Worm (Caenorhabditis elegans) whole organism, young adult: ENCODE data around the gene F15B9.8.
A peak's percentile ranks its signal among the peaks of the same experiment; 100 is the strongest.

ENCODE experiments used
- C17E4.6 ChIP-seq: fragments of 200-800 bp; sonication (Bioruptor generic); IDR thresholded peaks from 2 replicates; pipeline ENCODE4 v1.3.6; 2022; ENCODE audit warnings: missing genetic modification reagents, missing genetic modification characterization, missing compliant biosample characterization
- F33H1.4 ChIP-seq: fragments of 200-800 bp; sonication (Bioruptor generic); IDR thresholded peaks from 2 replicates; pipeline ENCODE4 v1.3.6; 2022; ENCODE audit warnings: missing genetic modification reagents, missing genetic modification characterization, missing compliant biosample characterization
- F52B5.7 ChIP-seq: sonication (generic microtip); optimal IDR thresholded peaks from 2 replicates; lab custom pipeline; 2016; ENCODE audit warnings: mild to moderate bottlenecking, missing genetic modification characterization, missing compliant biosample characterization
- F55B11.4 ChIP-seq: sonication (generic microtip); optimal IDR thresholded peaks from 2 replicates; lab custom pipeline; 2016; ENCODE audit warnings: missing compliant biosample characterization, missing genetic modification characterization, borderline replicate concordance; ENCODE audit not compliant: insufficient read depth
- F57C9.4 ChIP-seq: sonication (generic microtip); optimal IDR thresholded peaks from 2 replicates; lab custom pipeline; 2017; ENCODE audit warnings: mild to moderate bottlenecking, missing genetic modification characterization, missing compliant biosample characterization
- K11D2.4 ChIP-seq: fragments of 200-800 bp; sonication (Bioruptor generic); IDR thresholded peaks from 2 replicates; pipeline ENCODE4 v1.3.6; 2022; ENCODE audit warnings: missing genetic modification reagents, missing genetic modification characterization, missing compliant biosample characterization
- Y53G8AR.9 ChIP-seq: fragments of 200-800 bp; sonication (Bioruptor generic); conservative IDR thresholded peaks from 2 replicates; pipeline ENCODE4 v1.3.6; 2022; ENCODE audit warnings: missing genetic modification reagents, missing genetic modification characterization, missing compliant biosample characterization
- Y95B8A.8 ChIP-seq: fragments of 200-800 bp; sonication (Bioruptor generic); IDR thresholded peaks from 2 replicates; pipeline ENCODE4 v1.3.6; 2022; ENCODE audit warnings: missing genetic modification reagents, missing genetic modification characterization, missing compliant biosample characterization
- ZK185.1 ChIP-seq: sonication (generic microtip); optimal IDR thresholded peaks from 2 replicates; lab custom pipeline; 2016; ENCODE audit warnings: mild to moderate bottlenecking, missing genetic modification characterization, missing compliant biosample characterization; ENCODE audit not compliant: poor library complexity, severe bottlenecking
- athp-1 ChIP-seq: sonication (generic microtip); optimal IDR thresholded peaks from 2 replicates; lab custom pipeline; 2017; ENCODE audit warnings: mild to moderate bottlenecking, missing genetic modification characterization, missing compliant biosample characterization
- attf-3 ChIP-seq: fragments of 200-800 bp; sonication (Bioruptor generic); conservative IDR thresholded peaks from 2 replicates; pipeline ENCODE4 v1.3.6; 2022; ENCODE audit warnings: missing genetic modification reagents, missing genetic modification characterization, missing compliant biosample characterization
- attf-6 ChIP-seq: fragments of 200-800 bp; sonication (Bioruptor generic); IDR thresholded peaks from 2 replicates; pipeline ENCODE4 v1.3.6; 2022; ENCODE audit warnings: missing genetic modification reagents, missing genetic modification characterization, missing compliant biosample characterization
- bed-1 ChIP-seq: fragments of 200-800 bp; sonication (Bioruptor generic); IDR thresholded peaks from 2 replicates; pipeline ENCODE4 v1.3.6; 2022; ENCODE audit warnings: missing genetic modification reagents, missing genetic modification characterization, missing compliant biosample characterization
- bed-2 ChIP-seq: fragments of 200-800 bp; sonication (Bioruptor generic); IDR thresholded peaks from 2 replicates; pipeline ENCODE4 v1.3.6; 2022; ENCODE audit warnings: missing genetic modification reagents, missing genetic modification characterization, missing compliant biosample characterization
- ccch-3 ChIP-seq: fragments of 200-800 bp; sonication (Bioruptor generic); optimal IDR thresholded peaks from 2 replicates; lab custom pipeline; 2018; ENCODE audit warnings: mild to moderate bottlenecking, missing genetic modification characterization, missing compliant biosample characterization
- cebp-2 ChIP-seq: fragments of 200-800 bp; sonication (Bioruptor generic); IDR thresholded peaks from 2 replicates; pipeline ENCODE4 v1.3.6; 2022; ENCODE audit warnings: missing genetic modification characterization, missing compliant biosample characterization
- ceh-100 ChIP-seq: fragments of 200-800 bp; sonication (Bioruptor generic); IDR thresholded peaks from 2 replicates; pipeline ENCODE4 v1.3.6; 2022; ENCODE audit warnings: missing genetic modification reagents, missing genetic modification characterization, missing compliant biosample characterization
- ceh-27 ChIP-seq: fragments of 200-800 bp; sonication (Bioruptor generic); optimal IDR thresholded peaks from 2 replicates; lab custom pipeline; 2018; ENCODE audit warnings: mild to moderate bottlenecking, missing genetic modification characterization, moderate library complexity, missing compliant biosample characterization
- ceh-40 ChIP-seq: fragments of 200-800 bp; sonication (Bioruptor generic); IDR thresholded peaks from 2 replicates; pipeline ENCODE4 v1.3.6; 2022; ENCODE audit warnings: missing genetic modification characterization, missing compliant biosample characterization
- ceh-79 ChIP-seq: sonication (generic microtip); optimal IDR thresholded peaks from 2 replicates; lab custom pipeline; 2017; ENCODE audit warnings: mild to moderate bottlenecking, missing genetic modification characterization, missing compliant biosample characterization
- dox-1 ChIP-seq: fragments of 200-800 bp; sonication (Bioruptor generic); IDR thresholded peaks from 2 replicates; pipeline ENCODE4 v1.3.6; 2022; ENCODE audit warnings: missing genetic modification reagents, missing genetic modification characterization, missing compliant biosample characterization
- efl-1 ChIP-seq: fragments of 150-350 bp; optimal IDR thresholded peaks from 2 replicates; lab custom pipeline; 2014; ENCODE audit warnings: missing biosample characterization, missing genetic modification reagents, missing genetic modification characterization
- egl-18 ChIP-seq: fragments of 200-800 bp; sonication (Bioruptor generic); IDR thresholded peaks from 2 replicates; pipeline ENCODE4 v1.3.6; 2022; ENCODE audit warnings: missing genetic modification reagents, missing genetic modification characterization, missing compliant biosample characterization
- hlh-26 ChIP-seq: fragments of 200-800 bp; sonication (Bioruptor generic); conservative IDR thresholded peaks from 2 replicates; pipeline ENCODE4 v1.3.6; 2022; ENCODE audit warnings: missing genetic modification reagents, missing genetic modification characterization, missing compliant biosample characterization
- hrde-1 ChIP-seq: sonication (generic microtip); optimal IDR thresholded peaks from 2 replicates; lab custom pipeline; 2016; ENCODE audit warnings: missing genetic modification characterization, mild to moderate bottlenecking, missing compliant biosample characterization, moderate library complexity, missing genotype, missing genetic modification reagents, borderline replicate concordance
- lag-1 ChIP-seq: fragments of 200-800 bp; sonication (Bioruptor generic); IDR thresholded peaks from 2 replicates; pipeline ENCODE4 v1.3.6; 2022; ENCODE audit warnings: missing genetic modification reagents, missing genetic modification characterization, missing compliant biosample characterization
- lin-54 ChIP-seq: fragments of 200-800 bp; sonication (Bioruptor generic); optimal IDR thresholded peaks from 2 replicates; lab custom pipeline; 2018; ENCODE audit warnings: mild to moderate bottlenecking, missing genetic modification characterization, missing compliant biosample characterization
- lir-1 ChIP-seq: fragments of 200-800 bp; sonication (Bioruptor generic); conservative IDR thresholded peaks from 2 replicates; pipeline ENCODE4 v1.3.6; 2022; ENCODE audit warnings: missing genetic modification reagents, missing genetic modification characterization, missing compliant biosample characterization
- madf-10 ChIP-seq: sonication (generic microtip); optimal IDR thresholded peaks from 2 replicates; lab custom pipeline; 2016; ENCODE audit warnings: mild to moderate bottlenecking, missing genetic modification characterization, missing compliant biosample characterization
- madf-6 ChIP-seq: fragments of 200-800 bp; sonication (Bioruptor generic); IDR thresholded peaks from 2 replicates; pipeline ENCODE4 v1.3.6; 2022; ENCODE audit warnings: missing genetic modification reagents, missing genetic modification characterization, missing compliant biosample characterization
- mes-4 ChIP-seq: sonication (generic microtip); optimal IDR thresholded peaks from 2 replicates; lab custom pipeline; 2016; ENCODE audit warnings: missing genotype, missing genetic modification characterization, missing compliant biosample characterization
- nfya-1 ChIP-seq: sonication (generic microtip); optimal IDR thresholded peaks from 2 replicates; lab custom pipeline; 2017; ENCODE audit warnings: antibody characterized with exemption, missing compliant biosample characterization, missing genetic modification characterization, borderline replicate concordance; ENCODE audit not compliant: insufficient read depth
- nfyb-1 ChIP-seq: fragments of 200-800 bp; sonication (Bioruptor generic); IDR thresholded peaks from 2 replicates; pipeline ENCODE4 v1.3.6; 2022; ENCODE audit warnings: missing genetic modification reagents, missing genetic modification characterization, missing compliant biosample characterization
- nhr-120 ChIP-seq: fragments of 200-800 bp; sonication (Bioruptor generic); IDR thresholded peaks from 2 replicates; pipeline ENCODE4 v1.3.6; 2022; ENCODE audit warnings: missing genetic modification characterization, missing compliant biosample characterization
- nhr-27 ChIP-seq: fragments of 200-800 bp; sonication (Bioruptor generic); optimal IDR thresholded peaks from 2 replicates; lab custom pipeline; 2018; ENCODE audit warnings: mild to moderate bottlenecking, missing genetic modification characterization, moderate library complexity, missing compliant biosample characterization
- nhr-80 ChIP-seq: sonication (generic microtip); optimal IDR thresholded peaks from 2 replicates; lab custom pipeline; 2016; ENCODE audit warnings: missing genetic modification characterization, missing compliant biosample characterization
- rcor-1 ChIP-seq: fragments of 200-800 bp; sonication (Bioruptor generic); IDR thresholded peaks from 2 replicates; pipeline ENCODE4 v1.3.6; 2022; ENCODE audit warnings: missing genetic modification reagents, missing genetic modification characterization, missing compliant biosample characterization
- repo-1 ChIP-seq: sonication (generic microtip); optimal IDR thresholded peaks from 2 replicates; lab custom pipeline; 2017; ENCODE audit warnings: mild to moderate bottlenecking, missing genetic modification characterization, missing compliant biosample characterization
- snpc-1.3 ChIP-seq: sonication (generic microtip); optimal IDR thresholded peaks from 2 replicates; lab custom pipeline; 2017; ENCODE audit warnings: missing genetic modification characterization, mild to moderate bottlenecking, missing compliant biosample characterization, antibody characterized with exemption, moderate library complexity, missing genotype, missing genetic modification reagents; ENCODE audit not compliant: insufficient read depth
- snpc-3.4 ChIP-seq: sonication (generic microtip); optimal IDR thresholded peaks from 2 replicates; lab custom pipeline; 2017; ENCODE audit warnings: missing genetic modification characterization, mild to moderate bottlenecking, missing compliant biosample characterization, antibody characterized with exemption, moderate library complexity, missing genotype, missing genetic modification reagents
- snpc-4 ChIP-seq, 5 experiments: fragments of 150-350 bp in 1 of 5; sonication (generic microtip) in 4 of 5; optimal IDR thresholded peaks; 2 replicates each; lab custom pipeline; 2014 to 2018; ENCODE audit warnings: missing genetic modification characterization in 5 of 5, missing biosample characterization in 3 of 5, antibody characterized with exemption in 2 of 5, mild to moderate bottlenecking in 2 of 5, missing compliant biosample characterization in 2 of 5, missing genotype in 2 of 5, moderate library complexity in 2 of 5, missing genetic modification reagents in 1 of 5
- somi-1 ChIP-seq: fragments of 200-800 bp; sonication (Bioruptor generic); optimal IDR thresholded peaks from 2 replicates; lab custom pipeline; 2018; ENCODE audit warnings: mild to moderate bottlenecking, missing genetic modification characterization, missing compliant biosample characterization
- sptf-2 ChIP-seq: fragments of 200-800 bp; sonication (Bioruptor generic); optimal IDR thresholded peaks from 2 replicates; lab custom pipeline; 2018; ENCODE audit warnings: mild to moderate bottlenecking, missing genetic modification characterization, missing compliant biosample characterization
- zfh-2 ChIP-seq: fragments of 200-800 bp; sonication (Bioruptor generic); conservative IDR thresholded peaks from 2 replicates; pipeline ENCODE4 v1.3.6; 2022; ENCODE audit warnings: missing genetic modification reagents, missing genetic modification characterization, missing compliant biosample characterization

Gene F15B9.8

DNA sequence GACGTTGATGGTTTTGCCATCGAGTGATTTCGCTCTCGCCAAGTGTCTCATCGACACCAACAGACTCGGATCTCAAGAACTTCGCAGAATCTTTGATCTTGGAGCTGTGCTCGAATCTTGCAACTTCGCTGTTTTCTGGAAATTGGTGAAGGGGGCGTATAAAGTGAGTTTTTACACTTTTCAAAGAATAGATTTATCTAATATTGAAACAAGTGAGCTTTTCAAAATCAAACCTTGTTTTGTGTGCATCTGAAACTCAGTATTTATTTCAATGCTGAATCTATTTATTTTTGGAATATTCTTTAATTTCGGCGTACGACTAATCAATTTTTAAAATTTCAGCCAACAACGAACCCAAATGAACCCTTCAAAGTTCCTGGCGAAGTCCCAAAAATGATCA, 34.1 kb upstream of the F15B9.8 start:
- TF ChIP-seq egl-18 (GFP tag; lab: Robert Waterston, UW) (no peak), nhr-120 (GFP tag; lab: Robert Waterston, UW) (no peak), nfyb-1 (no peak), mes-4 (tag; lab: Kevin White, UChicago) (no peak), lin-54 (GFP tag; lab: Kevin White, UChicago) (no peak), nhr-80 (no peak), zfh-2 (no peak), ceh-27 (GFP tag; lab: Kevin White, UChicago) (no peak), lir-1 (GFP tag; lab: Robert Waterston, UW) (no peak), nhr-27 (no peak), efl-1 (GFP tag; lab: Kevin White, UChicago) (no peak), K11D2.4 (no peak), ceh-79 (tag; lab: Kevin White, UChicago) (no peak), ceh-100 (GFP tag; lab: Robert Waterston, UW) (no peak), ZK185.1 (no peak), F33H1.4 (GFP tag; lab: Robert Waterston, UW) (no peak), F52B5.7 (tag; lab: Kevin White, UChicago) (no peak), ccch-3 (GFP tag; lab: Kevin White, UChicago) (no peak), hlh-26 (GFP tag; lab: Robert Waterston, UW) (no peak), madf-10 (tag; lab: Kevin White, UChicago) (no peak)

DNA sequence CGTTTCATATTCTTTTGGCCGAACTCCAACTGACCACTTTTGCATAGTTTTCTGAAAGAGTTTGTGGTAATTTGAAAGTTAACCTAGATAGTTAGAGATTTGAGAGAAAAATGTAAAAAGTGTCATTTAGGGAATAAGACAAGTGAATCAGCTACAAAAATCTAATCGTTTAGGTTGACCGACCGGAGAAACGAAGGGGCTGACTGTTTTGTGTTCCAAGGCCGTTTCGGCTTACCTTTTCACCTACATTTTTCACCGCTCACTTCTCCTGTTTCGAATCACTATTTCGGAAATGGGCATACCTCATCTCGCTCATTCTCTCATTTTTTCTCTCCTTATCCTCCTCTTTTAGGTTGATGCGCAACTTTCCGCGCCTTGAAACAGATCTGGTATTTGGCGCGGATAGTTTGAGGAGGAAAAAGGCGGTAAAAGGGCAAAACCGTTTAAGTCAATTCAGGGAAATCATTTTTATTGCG, 27.2 kb upstream of the F15B9.8 start, which contains the start of gene mpst-7:
TSS of gene mpst-7 (minus strand) at position 51 of the 476 bp plus-strand sequence.
- TF ChIP-seq F57C9.4 (tag; lab: Kevin White, UChicago) = no peak
- no peak for TF ChIP-seq snpc-1.3
- no peak for TF ChIP-seq F33H1.4 (GFP tag; lab: Robert Waterston, UW)
- TF ChIP-seq snpc-3.4 (tag; lab: Kevin White, UChicago) = no peak
- no peak for TF ChIP-seq repo-1
- no peak for TF ChIP-seq dox-1 (GFP tag; lab: Robert Waterston, UW)
- TF ChIP-seq Y95B8A.8 (GFP tag; lab: Robert Waterston, UW) = no peak
- no peak for TF ChIP-seq sptf-2 (GFP tag; lab: Kevin White, UChicago)
- TF ChIP-seq bed-2 (GFP tag; lab: Robert Waterston, UW) = no peak
- TF ChIP-seq F55B11.4 (tag; lab: Kevin White, UChicago) = no peak
- peak; percentile 36; the same call in 1 of the 2 replicates for TF ChIP-seq madf-6 (GFP tag; lab: Robert Waterston, UW)
- no peak for TF ChIP-seq Y53G8AR.9 (GFP tag; lab: Robert Waterston, UW)
- TF ChIP-seq efl-1 (GFP tag; lab: Kevin White, UChicago) = peak; percentile 57

DNA sequence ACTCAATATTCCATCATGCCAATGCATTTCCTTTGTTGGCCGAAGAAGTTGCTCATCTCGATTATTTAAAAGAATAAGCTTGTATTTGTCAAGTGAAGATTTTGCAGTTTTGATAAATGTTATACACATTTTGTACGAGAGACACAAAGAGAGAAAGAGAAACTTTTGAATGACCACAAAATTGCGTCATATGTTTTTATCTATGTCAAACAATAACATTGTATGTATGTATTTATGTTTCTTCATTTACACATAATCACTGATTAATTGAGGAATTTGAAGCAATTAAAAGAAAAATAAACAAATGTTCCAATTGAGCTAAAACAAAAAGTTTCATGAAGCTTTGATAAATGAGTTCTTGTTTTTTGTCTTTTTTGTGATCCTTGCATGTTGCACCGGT, 25.2 kb upstream of the F15B9.8 start, which contains the start of gene hrg-9:
TSS of gene hrg-9 (minus strand) at position 152 of the 400 bp plus-strand sequence.
- TF ChIP-seq rcor-1 = no peak
- no peak for TF ChIP-seq ccch-3 (GFP tag; lab: Kevin White, UChicago)
- TF ChIP-seq cebp-2 (GFP tag; lab: Robert Waterston, UW) = no peak

DNA sequence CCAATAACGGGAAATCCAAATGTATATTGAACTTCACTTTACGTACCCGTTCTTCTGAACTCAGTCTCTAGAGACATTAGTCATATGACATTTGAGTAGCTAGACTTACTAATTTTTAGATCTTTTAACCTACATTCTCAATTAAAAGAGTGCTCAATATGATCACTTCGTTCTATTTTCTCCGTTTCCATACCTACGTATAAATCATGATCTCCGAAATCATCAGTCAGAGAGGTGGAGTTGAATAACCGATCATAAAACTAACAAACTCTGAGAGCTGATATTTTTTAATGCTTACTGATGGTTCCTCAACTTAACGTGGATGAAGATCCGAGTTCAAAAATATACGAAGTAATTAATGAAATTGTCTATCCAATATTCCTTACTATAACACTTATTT, 24.3 kb upstream of the F15B9.8 start, which contains the start of gene srd-35:
TSS of gene srd-35 (plus strand) at position 301 of the 400 bp plus-strand sequence.
- TF ChIP-seq hrde-1 (no peak), somi-1 (GFP tag; lab: Kevin White, UChicago) (no peak), snpc-4 (GFP tag; optimal IDR thresholded peaks at IDR 0.05; lab: Kevin White, UChicago) (no peak), snpc-4 (tag; optimal IDR thresholded peaks at IDR 0.05; lab: Kevin White, UChicago) (no peak), nfya-1 (tag; lab: Kevin White, UChicago) (no peak), attf-3 (GFP tag; lab: Robert Waterston, UW) (no peak), madf-10 (tag; lab: Kevin White, UChicago) (no peak), C17E4.6 (no peak), ceh-79 (tag; lab: Kevin White, UChicago) (no peak), athp-1 (tag; lab: Kevin White, UChicago) (no peak), lag-1 (no peak), ceh-40 (GFP tag; lab: Robert Waterston, UW) (no peak), bed-1 (GFP tag; lab: Robert Waterston, UW) (no peak), attf-6 (GFP tag; lab: Robert Waterston, UW) (no peak), dox-1 (GFP tag; lab: Robert Waterston, UW) (no peak)
